Fruit fly (Drosophila melanogaster): Measurements from ENCODE around the gene bur.

dm6 chr2L:21178436-21179216 lies 857 bp downstream of the bur start:
- TF ChIP-seq Sin3A (optimal IDR thresholded peaks at IDR 0.05) (no peak), h (optimal IDR thresholded peaks at IDR 0.05) (no peak), psq (optimal IDR thresholded peaks at IDR 0.05) (no peak), insv (optimal IDR thresholded peaks at IDR 0.05) (no peak), ttk (optimal IDR thresholded peaks at IDR 0.05) (no peak), Myc (optimal IDR thresholded peaks at IDR 0.05) (no peak)

Measured in Kc167 (cell line).